Worm (Caenorhabditis elegans) whole organism, L2 larva: ENCODE results near the gene daf-19.

Experiments
- elt-3 ChIP-seq: sonication (generic microtip); optimal IDR thresholded peaks from 2 replicates; lab custom pipeline; 2017; ENCODE audit warnings: missing biosample characterization, missing genetic modification characterization
- nhr-11 ChIP-seq: fragments of 150-350 bp; optimal IDR thresholded peaks from 2 replicates; lab custom pipeline; 2014; ENCODE audit warnings: missing biosample characterization, missing genetic modification characterization
- unc-62 ChIP-seq: fragments of 150-350 bp; optimal IDR thresholded peaks from 2 replicates; lab custom pipeline; 2014; ENCODE audit warnings: missing biosample characterization, missing genetic modification reagents, missing genetic modification characterization
- zag-1 ChIP-seq: fragments of 150-350 bp; optimal IDR thresholded peaks from 2 replicates; lab custom pipeline; 2014; ENCODE audit warnings: missing biosample characterization, missing genetic modification characterization

DNA sequence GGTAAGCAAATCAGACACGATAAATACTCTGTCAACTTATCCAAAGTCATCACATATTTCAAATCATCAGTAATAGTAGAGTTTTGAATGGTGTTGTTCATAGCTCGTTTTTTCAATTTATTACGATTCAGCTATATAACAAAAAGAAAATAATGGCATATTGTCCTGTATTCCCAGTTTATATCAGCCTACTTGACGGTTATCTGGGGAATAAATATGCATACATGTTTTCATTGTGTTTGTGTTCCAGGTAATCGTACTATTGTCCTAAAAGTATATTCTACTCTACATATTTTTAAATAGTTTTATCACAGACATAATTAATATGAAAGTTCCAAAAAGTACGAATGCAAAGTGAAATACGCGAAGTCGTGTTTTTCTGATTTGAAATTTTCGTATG, 18.7 kb upstream of the daf-19 start, which contains the start of gene srd-2:
- TF ChIP-seq zag-1 (tag; lab: Kevin White, UChicago) (no peak), elt-3 (tag; lab: Kevin White, UChicago) (no peak), nhr-11 (no peak), unc-62 (GFP tag; lab: Kevin White, UChicago) (no peak)
